Fruit fly (Drosophila melanogaster): ENCODE data around the gene CG32512.

- TF ChIP-seq CTCF (optimal IDR thresholded peaks at IDR 0.05) (no peak), CG8478 (optimal IDR thresholded peaks at IDR 0.05) (no peak)
Observed at dm6 chrX:21072953-21073352, 5.6 kb upstream of the CG32512 start.
